Worm (Caenorhabditis elegans): ENCODE data around the gene nhr-260.

DNA sequence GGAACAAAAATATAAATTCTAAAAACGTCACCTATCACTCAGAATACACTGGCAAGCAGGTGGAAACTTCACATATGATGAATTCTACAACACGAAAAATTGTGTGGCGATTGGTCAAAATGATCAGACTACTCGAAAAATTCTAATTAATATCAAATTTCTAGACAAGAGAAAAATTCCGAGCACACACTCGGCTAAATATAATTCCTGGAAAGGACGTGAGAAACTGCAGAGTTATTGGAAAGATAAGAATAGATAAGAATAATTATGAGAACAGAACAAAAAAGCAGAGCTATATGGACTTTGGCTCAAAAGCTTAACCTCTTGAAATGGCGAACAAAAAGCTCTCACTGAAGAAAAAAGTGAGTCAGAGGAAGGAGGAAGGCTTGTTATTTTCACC lies 24.2 kb downstream of the nhr-260 start:
- TF ChIP-seq flt-1 (GFP tag; IDR thresholded peaks at IDR 0.05), result no peak
- no peak for TF ChIP-seq ref-1 (GFP tag; conservative IDR thresholded peaks at IDR 0.05)
- TF ChIP-seq ztf-29 (GFP tag; IDR thresholded peaks at IDR 0.05), result no peak
